Fruit fly (Drosophila melanogaster) whole organism, wandering third instar larva: ENCODE data around the gene GstD8.

Source experiments
- Abd-B ChIP-seq: fragments of >200 bp; optimal IDR thresholded peaks from 2 replicates; lab custom pipeline; 2017; ENCODE audit warnings: missing biosample characterization, missing genetic modification characterization
- CG32264 ChIP-seq: fragments of 200-800 bp; sonication (Bioruptor generic); optimal IDR thresholded peaks from 2 replicates; lab custom pipeline; 2016; ENCODE audit warnings: missing biosample characterization, missing genetic modification characterization
- CrebA ChIP-seq: fragments of 200-800 bp; sonication (Bioruptor generic); optimal IDR thresholded peaks from 2 replicates; lab custom pipeline; 2016; ENCODE audit warnings: missing biosample characterization, mild to moderate bottlenecking, missing genetic modification characterization, borderline replicate concordance
- Dfd ChIP-seq: fragments of >200 bp; optimal IDR thresholded peaks from 2 replicates; lab custom pipeline; 2017; ENCODE audit warnings: missing biosample characterization, missing genetic modification characterization
- Dif ChIP-seq: fragments of 200-275, 200-300 bp; sonication (Bioruptor generic); optimal IDR thresholded peaks from 2 replicates; lab custom pipeline; 2018; ENCODE audit warnings: missing biosample characterization, missing genetic modification characterization; ENCODE audit not compliant: partially characterized antibody
- HLH106 ChIP-seq: fragments of 200-800 bp; optimal IDR thresholded peaks from 3 replicates; lab custom pipeline; 2019; ENCODE audit warnings: missing biosample characterization, mild to moderate bottlenecking, missing genetic modification characterization, moderate library complexity
- Hnf4 ChIP-seq: fragments of 200-800 bp; sonication (Bioruptor generic); optimal IDR thresholded peaks from 2 replicates; lab custom pipeline; 2016; ENCODE audit warnings: missing biosample characterization, mild to moderate bottlenecking, missing genetic modification characterization
- Hr78 ChIP-seq: fragments of >200 bp; optimal IDR thresholded peaks from 2 replicates; lab custom pipeline; 2017; ENCODE audit warnings: missing biosample characterization, missing genetic modification characterization
- Hr83 ChIP-seq: fragments of 200-300 bp; sonication (Bioruptor generic); optimal IDR thresholded peaks from 2 replicates; lab custom pipeline; 2016; ENCODE audit warnings: missing biosample characterization, mild to moderate bottlenecking, missing genetic modification characterization, moderate library complexity; ENCODE audit not compliant: poor library complexity, severe bottlenecking
- Mio ChIP-seq: sonication (Bioruptor generic); optimal IDR thresholded peaks from 2 replicates; lab custom pipeline; 2016; ENCODE audit warnings: missing biosample characterization, missing genetic modification characterization
- Myc ChIP-seq: fragments of >200 bp; optimal IDR thresholded peaks from 2 replicates; lab custom pipeline; 2017
- N ChIP-seq: fragments of >200 bp; optimal IDR thresholded peaks from 2 replicates; lab custom pipeline; 2018; ENCODE audit warnings: missing biosample characterization, missing external identifiers, missing genetic modification characterization
- Rel ChIP-seq, 2 experiments: fragments of 200-800 bp; sonication (Bioruptor generic) in 1 of 2; optimal IDR thresholded peaks; 2 replicates in 1 of 2; 3 replicates in 1 of 2; lab custom pipeline; 2016 to 2019; ENCODE audit warnings: mild to moderate bottlenecking in 2 of 2, missing biosample characterization in 2 of 2, missing genetic modification characterization in 2 of 2, moderate library complexity in 1 of 2
- Vsx2 ChIP-seq: fragments of 200-300, 225-300 bp; sonication (Bioruptor generic); optimal IDR thresholded peaks from 2 replicates; lab custom pipeline; 2018; ENCODE audit warnings: missing biosample characterization, missing genetic modification characterization; ENCODE audit not compliant: partially characterized antibody
- br ChIP-seq: fragments of 200-800 bp; sonication (Bioruptor generic); optimal IDR thresholded peaks from 2 replicates; lab custom pipeline; 2016; ENCODE audit warnings: missing biosample characterization, missing genetic modification characterization
- brk ChIP-seq: fragments of 200-800 bp; sonication (Bioruptor generic); optimal IDR thresholded peaks from 2 replicates; lab custom pipeline; 2016; ENCODE audit warnings: missing biosample characterization, mild to moderate bottlenecking, missing genetic modification characterization
- dmrt93B ChIP-seq: fragments of 200-800 bp; sonication (Bioruptor generic); optimal IDR thresholded peaks from 2 replicates; lab custom pipeline; 2018; ENCODE audit warnings: missing biosample characterization, mild to moderate bottlenecking, missing genetic modification characterization
- dsf ChIP-seq: sonication (Bioruptor generic); optimal IDR thresholded peaks from 2 replicates; lab custom pipeline; 2016; ENCODE audit warnings: missing biosample characterization, missing genetic modification characterization, borderline replicate concordance
- ey ChIP-seq: fragments of 200-800 bp; sonication (Bioruptor generic); optimal IDR thresholded peaks from 2 replicates; lab custom pipeline; 2016; ENCODE audit warnings: missing biosample characterization, missing genetic modification characterization
- foxo ChIP-seq, 2 experiments: fragments of 200-800 bp; sonication (Bioruptor generic); optimal IDR thresholded peaks; 2 replicates in 1 of 2; 3 replicates in 1 of 2; lab custom pipeline; 2016 to 2017; ENCODE audit warnings: missing biosample characterization in 2 of 2, missing genetic modification characterization in 2 of 2
- fru ChIP-seq: fragments of 200-800 bp; sonication (Bioruptor generic); optimal IDR thresholded peaks from 3 replicates; lab custom pipeline; 2016; ENCODE audit warnings: missing biosample characterization, mild to moderate bottlenecking, missing genetic modification characterization
- h ChIP-seq: fragments of 200-800 bp; sonication (Bioruptor generic); optimal IDR thresholded peaks from 3 replicates; lab custom pipeline; 2016; ENCODE audit warnings: missing biosample characterization, mild to moderate bottlenecking, missing genetic modification characterization
- jim ChIP-seq: fragments of 175-275, 200-325 bp; sonication (Bioruptor generic); optimal IDR thresholded peaks from 2 replicates; lab custom pipeline; 2016; ENCODE audit warnings: missing biosample characterization, mild to moderate bottlenecking, missing genetic modification characterization
- psq ChIP-seq: fragments of 200-800 bp; sonication (Bioruptor generic); optimal IDR thresholded peaks from 3 replicates; lab custom pipeline; 2017; ENCODE audit warnings: missing biosample characterization, mild to moderate bottlenecking, missing genetic modification characterization, moderate library complexity
- rgr ChIP-seq: fragments of 200-800 bp; sonication (Bioruptor generic); optimal IDR thresholded peaks from 3 replicates; lab custom pipeline; 2016; ENCODE audit warnings: missing biosample characterization, mild to moderate bottlenecking, missing genetic modification characterization
- sage ChIP-seq: fragments of 200-800 bp; sonication (Bioruptor generic); optimal IDR thresholded peaks from 2 replicates; lab custom pipeline; 2016; ENCODE audit warnings: missing biosample characterization, mild to moderate bottlenecking, missing genetic modification characterization
- sv ChIP-seq: fragments of 200-800 bp; sonication (Bioruptor generic); optimal IDR thresholded peaks from 3 replicates; lab custom pipeline; 2016; ENCODE audit warnings: missing biosample characterization, missing genetic modification characterization
- usp ChIP-seq: fragments of >200 bp; optimal IDR thresholded peaks from 2 replicates; lab custom pipeline; 2017; ENCODE audit warnings: missing biosample characterization, missing genetic modification characterization
- woc ChIP-seq: sonication (Bioruptor generic); optimal IDR thresholded peaks from 2 replicates; lab custom pipeline; 2016; ENCODE audit warnings: missing biosample characterization, mild to moderate bottlenecking, missing genetic modification characterization

Gene GstD8

DNA sequence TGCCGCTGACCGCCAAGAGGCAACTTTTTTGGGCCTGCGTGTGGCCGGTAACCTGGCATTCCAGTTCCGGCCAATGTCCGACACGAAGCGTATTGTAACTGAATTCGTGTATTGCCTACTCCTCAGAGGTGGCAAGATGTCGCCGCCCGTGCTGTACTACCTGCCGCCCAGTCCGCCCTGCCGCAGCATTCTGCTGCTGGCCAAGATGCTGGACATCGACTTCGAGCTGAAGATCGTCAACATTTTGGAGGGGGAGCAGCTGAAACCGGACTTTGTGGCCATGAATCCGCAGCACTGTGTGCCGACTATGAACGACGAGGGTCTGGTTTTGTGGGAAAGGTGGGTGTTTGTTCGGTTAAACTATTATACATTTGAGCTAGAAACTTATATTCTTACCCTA is 4.5 kb downstream of the GstD8 start:
- TF ChIP-seq ey (GFP tag; lab: Kevin White, UChicago) = no peak
- no peak for TF ChIP-seq Dfd (GFP tag; lab: Kevin White, UChicago)
- TF ChIP-seq HLH106 (tag; lab: Kevin White, UChicago) = no peak
- TF ChIP-seq fru (GFP tag; lab: Kevin White, UChicago) = no peak
- no peak for TF ChIP-seq h (GFP tag; lab: Kevin White, UChicago)
- TF ChIP-seq CG32264 (GFP tag; lab: Kevin White, UChicago) = no peak
- no peak for TF ChIP-seq woc (GFP tag; lab: Kevin White, UChicago)
- no peak for TF ChIP-seq foxo (GFP tag; optimal IDR thresholded peaks at IDR 0.05; lab: Kevin White, UChicago)

DNA sequence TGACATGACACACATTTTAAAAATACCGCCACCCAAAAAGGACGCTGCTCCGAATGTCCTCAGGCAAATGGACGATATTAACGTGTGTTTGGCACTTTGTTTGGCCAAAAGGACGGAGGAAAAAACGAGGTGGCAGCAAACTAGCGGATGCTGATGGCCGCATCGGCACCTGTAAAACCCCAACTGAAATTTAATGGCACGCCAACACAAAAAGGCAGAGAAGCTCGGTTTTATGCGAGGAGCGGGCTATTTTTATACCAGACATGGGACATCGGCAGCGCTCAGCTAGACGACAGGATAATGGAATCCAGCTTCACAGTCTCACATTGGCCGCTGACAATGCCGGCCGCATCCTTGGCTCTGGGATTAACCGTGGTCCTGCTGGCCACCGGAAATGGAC is 6.1 kb downstream of the GstD8 start, which contains the start of gene Sol1:
Sol1 (plus strand) TSS at position 301 of the 400 bp plus-strand sequence.
- TF ChIP-seq Dif (GFP tag; lab: Kevin White, UChicago) (no peak), foxo (GFP tag; optimal IDR thresholded peaks at IDR 0.05; lab: Kevin White, UChicago) (no peak), brk (GFP tag; lab: Kevin White, UChicago) (no peak), jim (GFP tag; lab: Kevin White, UChicago) (no peak), dmrt93B (GFP tag; lab: Kevin White, UChicago) (no peak), CG32264 (GFP tag; lab: Kevin White, UChicago) (no peak), Hnf4 (GFP tag; lab: Kevin White, UChicago) (no peak)

DNA sequence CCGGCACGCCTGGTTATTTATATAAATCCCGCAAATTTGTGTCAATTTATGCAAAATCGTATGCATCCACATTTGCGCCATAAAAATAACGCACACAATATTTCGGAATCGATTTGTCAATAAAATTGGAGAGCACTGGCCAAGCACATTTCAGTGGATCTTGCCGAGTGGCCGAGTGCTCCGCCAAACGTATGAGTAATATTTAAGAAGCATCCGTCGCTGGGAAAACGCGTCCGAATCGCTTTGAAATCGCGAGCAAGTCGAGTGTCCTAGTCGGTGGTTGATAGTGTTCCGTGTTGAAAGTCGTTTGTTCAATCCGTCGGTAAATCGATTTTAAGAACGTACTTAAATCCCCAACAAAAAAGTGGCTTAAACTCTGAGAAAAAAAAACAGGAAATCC is 7.2 kb downstream of the GstD8 start, which contains the start of gene CG33098:
CG33098 (plus strand) TSS at position 224 of the 400 bp plus-strand sequence.
- TF ChIP-seq Hnf4 (GFP tag; lab: Kevin White, UChicago) = no peak
- no peak for TF ChIP-seq Hr83 (GFP tag; lab: Kevin White, UChicago)
- TF ChIP-seq usp (GFP tag; lab: Kevin White, UChicago) = no peak
- no peak for TF ChIP-seq foxo (GFP tag; optimal IDR thresholded peaks at IDR 0.05; lab: Kevin White, UChicago)
- no peak for TF ChIP-seq dsf
- no peak for TF ChIP-seq Abd-B (GFP tag; lab: Kevin White, UChicago)
- no peak for TF ChIP-seq Hr78
- no peak for TF ChIP-seq Rel (GFP tag; optimal IDR thresholded peaks at IDR 0.05; lab: Kevin White, UChicago)
- TF ChIP-seq Rel (tag; optimal IDR thresholded peaks at IDR 0.05; lab: Kevin White, UChicago) = no peak
- no peak for TF ChIP-seq br
- no peak for TF ChIP-seq psq (GFP tag; lab: Kevin White, UChicago)
- TF ChIP-seq h (GFP tag; lab: Kevin White, UChicago) = no peak
- no peak for TF ChIP-seq N (GFP tag; lab: Kevin White, UChicago)

DNA sequence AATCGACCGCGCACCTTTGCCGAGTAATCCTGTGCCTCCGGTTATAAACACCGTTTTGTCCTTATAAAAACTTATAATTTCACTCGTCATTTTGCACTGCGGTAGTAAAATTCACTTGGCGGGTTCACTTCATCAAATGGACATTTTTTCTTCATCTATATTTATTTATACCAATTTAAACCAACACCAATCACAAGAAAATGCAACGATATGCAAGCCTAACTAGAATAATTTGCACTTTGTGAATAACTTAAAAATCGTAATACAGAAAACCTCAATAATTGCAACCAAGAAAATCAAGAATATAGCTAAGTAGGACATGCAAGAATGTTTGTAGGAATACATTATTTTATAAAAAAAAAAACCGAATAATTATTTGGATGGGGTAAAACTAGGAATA is 16.1 kb downstream of the GstD8 start, which contains the start of the genes CG10096 and CG10097:
CG10096 (minus strand) TSS at position 101 of the 400 bp plus-strand sequence.
CG10097 (minus strand) TSS at position 101 of the 400 bp plus-strand sequence.
- TF ChIP-seq dsf (no peak), psq (GFP tag; lab: Kevin White, UChicago) (no peak), woc (GFP tag; lab: Kevin White, UChicago) (no peak), br (no peak), sv (GFP tag; lab: Kevin White, UChicago) (no peak), Hr83 (GFP tag; lab: Kevin White, UChicago) (no peak), CG32264 (GFP tag; lab: Kevin White, UChicago) (no peak)
- TF ChIP-seq, all 38 proteins: peak for 0

DNA sequence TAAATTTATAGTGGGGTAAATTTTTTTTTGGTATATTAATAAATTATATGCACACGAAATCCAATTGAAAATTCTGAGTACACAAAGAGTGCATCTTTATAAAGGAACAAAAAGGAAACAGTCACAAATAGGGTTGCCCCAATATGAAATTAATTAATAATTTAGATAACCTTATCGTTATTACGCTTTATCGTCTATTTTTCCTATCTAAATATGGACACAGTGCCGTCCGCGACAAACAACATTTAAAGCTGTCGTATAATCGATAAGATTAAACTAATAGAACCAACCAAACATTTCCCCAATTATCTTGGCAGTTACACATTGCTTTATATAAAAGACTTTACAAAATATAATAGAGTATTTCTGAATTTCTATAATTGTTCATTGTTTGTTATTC is 18.2 kb downstream of the GstD8 start:
- TF ChIP-seq CrebA (GFP tag; lab: Kevin White, UChicago) (peak; percentile 28), Mio (GFP tag; lab: Kevin White, UChicago) (no peak), sage (GFP tag; lab: Kevin White, UChicago) (peak; percentile 38), h (GFP tag; lab: Kevin White, UChicago) (peak; percentile 24)

DNA sequence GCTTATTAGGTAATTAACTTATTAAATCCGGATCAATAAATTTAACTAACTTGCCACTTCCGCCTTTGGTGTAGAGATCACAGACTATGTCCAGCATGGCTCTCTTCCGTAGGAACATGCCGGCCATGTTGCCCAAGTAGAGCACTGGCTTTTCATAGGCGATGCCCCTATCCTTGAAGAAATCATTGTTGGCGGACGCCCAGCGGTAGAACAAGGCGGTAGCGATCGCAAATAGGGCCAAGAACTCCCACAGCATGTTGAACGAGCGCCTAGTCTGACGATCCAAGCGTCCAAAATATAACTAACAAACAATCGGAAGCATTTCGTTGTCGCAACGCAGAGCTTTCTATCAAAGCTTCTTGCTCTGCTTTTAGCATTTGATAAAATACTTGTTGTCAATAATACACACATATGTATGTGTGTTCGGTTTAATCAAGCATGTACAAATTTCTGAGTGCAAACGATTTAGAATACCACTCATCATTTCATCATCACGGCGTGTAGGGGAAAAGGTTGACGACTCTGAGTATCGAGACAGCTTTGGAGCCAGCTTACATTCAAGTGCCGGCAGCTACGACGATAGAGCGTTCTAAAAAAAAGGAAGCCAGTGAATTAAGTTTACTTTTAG is 18.9 kb downstream of the GstD8 start, which contains the start of gene Cyp9f3:
Cyp9f3 (minus strand) TSS at position 310 of the 628 bp plus-strand sequence.
- TF ChIP-seq sv (GFP tag; lab: Kevin White, UChicago) (no peak), ey (GFP tag; lab: Kevin White, UChicago) (no peak), Vsx2 (GFP tag; lab: Kevin White, UChicago) (peak; percentile 20), psq (GFP tag; lab: Kevin White, UChicago) (no peak), Myc (lab: Kevin White, UChicago) (no peak), Dif (GFP tag; lab: Kevin White, UChicago) (no peak), CrebA (GFP tag; lab: Kevin White, UChicago) (peak; percentile 32), brk (GFP tag; lab: Kevin White, UChicago) (no peak), woc (GFP tag; lab: Kevin White, UChicago) (no peak), sage (GFP tag; lab: Kevin White, UChicago) (no peak), Dfd (GFP tag; lab: Kevin White, UChicago) (no peak), Hr78 (no peak), rgr (GFP tag; lab: Kevin White, UChicago) (peak; percentile 9)
